Worm (Caenorhabditis elegans): ENCODE data around the gene C24F3.2.

C24F3.2 gene

DNA sequence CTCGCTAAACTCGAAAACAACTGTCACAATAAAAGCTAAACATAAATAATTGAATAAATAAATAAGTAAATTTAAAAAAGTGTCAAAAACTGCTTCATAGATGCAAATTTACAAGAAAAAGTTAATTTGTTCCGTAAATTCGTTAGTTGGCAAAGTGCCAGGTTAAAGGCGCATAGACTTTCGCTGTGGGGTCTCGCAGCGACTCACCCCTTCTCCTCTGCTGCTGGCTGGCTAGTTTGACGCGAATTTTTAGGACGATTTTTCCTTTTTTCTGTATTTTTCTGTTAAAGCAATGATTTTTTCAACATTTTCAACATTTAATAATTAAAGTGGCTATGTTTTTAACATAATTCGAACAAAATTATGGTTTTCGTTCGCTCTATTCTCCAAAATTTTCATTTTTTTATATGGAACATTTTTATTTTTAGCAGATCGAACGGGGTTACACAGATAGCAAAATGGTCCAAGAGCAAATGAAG is 46.0 kb upstream of the C24F3.2 start, which contains the start of gene rack-1 (continued):
- TF ChIP-seq dmd-4 (tag; optimal IDR thresholded peaks at IDR 0.05), result no peak
- peak; percentile 12 for TF ChIP-seq egl-27 (tag; optimal IDR thresholded peaks at IDR 0.05)
- no peak for TF ChIP-seq peb-1 (tag; optimal IDR thresholded peaks at IDR 0.05)
- no peak for TF ChIP-seq alr-1 (tag; optimal IDR thresholded peaks at IDR 0.05)
- peak; percentile 33 for TF ChIP-seq lin-13 (GFP tag; optimal IDR thresholded peaks at IDR 0.05)
- TF ChIP-seq nhr-21 (tag; optimal IDR thresholded peaks at IDR 0.05), result peak; percentile 27
- no peak for TF ChIP-seq aly-2 (tag; optimal IDR thresholded peaks at IDR 0.05)
- TF ChIP-seq fos-1 (tag; optimal IDR thresholded peaks at IDR 0.05), result peak; percentile 23
- peak; percentile 34 for TF ChIP-seq F13H6.1 (tag; optimal IDR thresholded peaks at IDR 0.05)
- TF ChIP-seq mdl-1 (tag; optimal IDR thresholded peaks at IDR 0.05), result no peak
- no peak for TF ChIP-seq skn-1 (tag; optimal IDR thresholded peaks at IDR 0.05)
- no peak for TF ChIP-seq Y55F3AM.14 (GFP tag; optimal IDR thresholded peaks at IDR 0.05)
- TF ChIP-seq ztf-1 (GFP tag; conservative IDR thresholded peaks at IDR 0.05), result no peak
- no peak for TF ChIP-seq lin-39 (tag; optimal IDR thresholded peaks at IDR 0.05)
- no peak for TF ChIP-seq unc-62 (GFP tag; optimal IDR thresholded peaks at IDR 0.05)

DNA sequence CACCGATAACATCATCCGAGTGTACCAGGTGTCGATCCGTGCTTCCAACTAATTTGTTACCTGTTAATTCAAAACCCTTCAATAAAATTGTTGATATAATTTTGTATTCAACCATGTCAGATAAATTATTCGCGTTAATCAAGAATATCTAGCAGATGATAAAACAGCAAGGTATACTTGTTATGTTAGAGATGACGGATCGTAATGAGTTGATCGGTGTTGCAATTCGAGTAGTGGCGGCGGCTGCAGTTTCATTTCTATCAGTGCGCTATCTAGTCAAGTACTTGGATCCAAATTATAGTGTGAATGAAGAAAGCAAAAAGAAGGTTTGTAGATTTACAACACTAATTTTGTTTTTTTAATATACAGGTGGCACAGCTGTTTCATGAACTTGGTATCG is 44.6 kb upstream of the C24F3.2 start, which contains the start of gene mspn-1:
Gene mspn-1 (plus strand): TSS at position 190 of the 400 bp plus-strand sequence.
- TF ChIP-seq unc-62 (GFP tag; optimal IDR thresholded peaks at IDR 0.05) (no peak), peb-1 (tag; optimal IDR thresholded peaks at IDR 0.05) (no peak), sma-3 (GFP tag; optimal IDR thresholded peaks at IDR 0.05) (no peak), egl-27 (tag; optimal IDR thresholded peaks at IDR 0.05) (no peak), R02D3.7 (tag; optimal IDR thresholded peaks at IDR 0.05) (no peak), ceh-16 (tag; optimal IDR thresholded peaks at IDR 0.05) (no peak), ama-1 (optimal IDR thresholded peaks at IDR 0.05) (no peak), nhr-11 (tag; optimal IDR thresholded peaks at IDR 0.05) (no peak), F13H6.1 (tag; optimal IDR thresholded peaks at IDR 0.05) (no peak), unc-55 (GFP tag; optimal IDR thresholded peaks at IDR 0.05) (no peak), C34F6.9 (tag; optimal IDR thresholded peaks at IDR 0.05) (no peak), ztf-11 (tag; optimal IDR thresholded peaks at IDR 0.05) (no peak)

DNA sequence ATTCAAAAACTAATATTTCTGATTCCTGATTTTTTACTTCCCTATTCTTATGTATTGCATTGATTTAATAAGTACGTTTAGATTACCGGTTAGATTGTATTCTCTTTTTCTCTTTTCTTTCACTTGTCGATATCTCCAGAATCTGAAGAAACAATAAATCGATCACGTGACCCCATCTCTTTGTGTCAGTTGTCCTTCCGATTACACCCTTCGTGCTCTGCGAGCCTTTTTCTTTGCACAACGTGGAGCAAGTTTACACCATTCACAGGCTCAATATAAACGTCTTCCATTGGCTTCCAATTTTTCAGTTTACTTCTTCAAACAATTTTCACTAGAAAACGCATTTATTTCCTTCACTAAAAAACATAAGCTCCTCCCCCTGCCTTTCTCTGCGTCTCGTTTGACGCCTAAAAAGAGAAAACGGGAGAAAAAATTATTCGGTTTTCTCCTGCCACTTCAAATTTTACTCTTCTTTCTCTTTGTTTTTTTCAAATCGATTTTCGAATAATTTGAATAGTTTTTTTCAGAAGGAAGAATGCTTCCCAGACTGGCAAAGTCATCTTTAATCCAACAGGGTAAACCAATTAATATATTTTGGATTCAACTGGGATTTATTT is 42.1 kb upstream of the C24F3.2 start, which contains the start of gene gta-1:
Gene gta-1 (plus strand): TSS at position 528 of the 617 bp plus-strand sequence.
- no peak for TF ChIP-seq nhr-77 (tag; optimal IDR thresholded peaks at IDR 0.05)
- peak; percentile 18 for TF ChIP-seq ztf-4 (tag; optimal IDR thresholded peaks at IDR 0.05)
- TF ChIP-seq nhr-129 (tag; optimal IDR thresholded peaks at IDR 0.05), result peak; percentile 71
- TF ChIP-seq snpc-4 (tag; optimal IDR thresholded peaks at IDR 0.05), result no peak
- peak; percentile 20 for TF ChIP-seq blmp-1 (tag; optimal IDR thresholded peaks at IDR 0.05; ENCODE audit: insufficient read depth)
- peak in 1 of 2 experiments; percentile 34 for TF ChIP-seq lsy-2 (tag; optimal IDR thresholded peaks at IDR 0.05)
- peak; percentile 52 for TF ChIP-seq crh-2 (tag; optimal IDR thresholded peaks at IDR 0.05)
- TF ChIP-seq C34F6.9 (tag; optimal IDR thresholded peaks at IDR 0.05), result peak; percentile 38
- TF ChIP-seq unc-55 (GFP tag; optimal IDR thresholded peaks at IDR 0.05), result peak; percentile 65
- peak; percentile 20 for TF ChIP-seq sma-9 (GFP tag; optimal IDR thresholded peaks at IDR 0.05)
- no peak for TF ChIP-seq sma-9 (tag; optimal IDR thresholded peaks at IDR 0.05)

DNA sequence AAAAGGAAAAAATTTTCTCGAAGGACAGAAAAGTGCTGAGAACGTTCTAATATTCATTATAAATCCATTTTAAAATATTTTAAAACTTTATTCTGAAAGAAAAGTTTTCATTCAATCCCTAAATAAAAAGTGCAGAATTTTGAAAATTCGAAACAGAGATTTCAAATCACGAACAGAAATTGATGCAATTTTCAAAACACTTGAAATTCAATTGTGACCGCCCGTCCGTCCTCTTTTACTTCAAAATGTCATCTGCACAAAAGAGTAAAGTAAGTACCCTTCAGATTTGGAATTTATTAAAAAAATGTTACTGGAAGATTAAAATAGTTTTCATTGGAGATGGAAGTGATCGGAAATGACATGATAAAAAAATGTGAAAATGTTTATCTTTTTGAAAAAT is 33.8 kb upstream of the C24F3.2 start:
- TF ChIP-seq sem-4 (tag; optimal IDR thresholded peaks at IDR 0.05), result no peak
- TF ChIP-seq blmp-1 (tag; optimal IDR thresholded peaks at IDR 0.05; ENCODE audit: insufficient read depth), result no peak
- no peak for TF ChIP-seq dmd-4 (tag; optimal IDR thresholded peaks at IDR 0.05)
- TF ChIP-seq ztf-1 (GFP tag; conservative IDR thresholded peaks at IDR 0.05), result no peak
- TF ChIP-seq ztf-4 (tag; optimal IDR thresholded peaks at IDR 0.05), result no peak
- TF ChIP-seq nhr-237 (tag; optimal IDR thresholded peaks at IDR 0.05), result no peak
- no peak for TF ChIP-seq zag-1 (tag; optimal IDR thresholded peaks at IDR 0.05)
- TF ChIP-seq ceh-16 (tag; optimal IDR thresholded peaks at IDR 0.05), result no peak
- no peak for TF ChIP-seq nhr-6 (tag; optimal IDR thresholded peaks at IDR 0.05)
- TF ChIP-seq nhr-23 (tag; optimal IDR thresholded peaks at IDR 0.05), result no peak
- TF ChIP-seq alr-1 (tag; optimal IDR thresholded peaks at IDR 0.05), result no peak
- no peak for TF ChIP-seq skn-1 (tag; optimal IDR thresholded peaks at IDR 0.05)
- TF ChIP-seq fos-1 (tag; optimal IDR thresholded peaks at IDR 0.05), result no peak
- TF ChIP-seq nhr-10 (tag; optimal IDR thresholded peaks at IDR 0.05), result no peak
- no peak for TF ChIP-seq aly-2 (tag; optimal IDR thresholded peaks at IDR 0.05)
- TF ChIP-seq Y55F3AM.14 (GFP tag; optimal IDR thresholded peaks at IDR 0.05), result no peak
- TF ChIP-seq ceh-82 (tag; optimal IDR thresholded peaks at IDR 0.05), result no peak
